Fruit fly (Drosophila melanogaster) whole organism, wandering third instar larva: ENCODE measurements around the gene Hrb27C.
A peak's percentile ranks its signal among the peaks of the same experiment; 100 is the strongest.

Source experiments
- Abd-B ChIP-seq: fragments of >200 bp; optimal IDR thresholded peaks from 2 replicates; lab custom pipeline; 2017; ENCODE audit warnings: missing biosample characterization, missing genetic modification characterization
- CG32264 ChIP-seq: fragments of 200-800 bp; sonication (Bioruptor generic); optimal IDR thresholded peaks from 2 replicates; lab custom pipeline; 2016; ENCODE audit warnings: missing biosample characterization, missing genetic modification characterization
- CG9705 ChIP-seq: fragments of 200-800 bp; sonication (Bioruptor generic); optimal IDR thresholded peaks from 2 replicates; lab custom pipeline; 2018; ENCODE audit warnings: missing biosample characterization, mild to moderate bottlenecking, missing genetic modification characterization
- CrebA ChIP-seq: fragments of 200-800 bp; sonication (Bioruptor generic); optimal IDR thresholded peaks from 2 replicates; lab custom pipeline; 2016; ENCODE audit warnings: missing biosample characterization, mild to moderate bottlenecking, missing genetic modification characterization, borderline replicate concordance
- Dfd ChIP-seq: fragments of >200 bp; optimal IDR thresholded peaks from 2 replicates; lab custom pipeline; 2017; ENCODE audit warnings: missing biosample characterization, missing genetic modification characterization
- Dif ChIP-seq: fragments of 200-275, 200-300 bp; sonication (Bioruptor generic); optimal IDR thresholded peaks from 2 replicates; lab custom pipeline; 2018; ENCODE audit warnings: missing biosample characterization, missing genetic modification characterization; ENCODE audit not compliant: partially characterized antibody
- GATAd ChIP-seq: sonication (Bioruptor generic); optimal IDR thresholded peaks from 2 replicates; lab custom pipeline; 2016; ENCODE audit warnings: missing biosample characterization, missing genetic modification characterization
- HLH106 ChIP-seq: fragments of 200-800 bp; optimal IDR thresholded peaks from 3 replicates; lab custom pipeline; 2019; ENCODE audit warnings: missing biosample characterization, mild to moderate bottlenecking, missing genetic modification characterization, moderate library complexity
- Hnf4 ChIP-seq: fragments of 200-800 bp; sonication (Bioruptor generic); optimal IDR thresholded peaks from 2 replicates; lab custom pipeline; 2016; ENCODE audit warnings: missing biosample characterization, mild to moderate bottlenecking, missing genetic modification characterization
- Hr78 ChIP-seq: fragments of >200 bp; optimal IDR thresholded peaks from 2 replicates; lab custom pipeline; 2017; ENCODE audit warnings: missing biosample characterization, missing genetic modification characterization
- Jra ChIP-seq: sonication (Bioruptor generic); optimal IDR thresholded peaks from 2 replicates; lab custom pipeline; 2016; ENCODE audit warnings: missing biosample characterization, missing genetic modification characterization
- Mio ChIP-seq: sonication (Bioruptor generic); optimal IDR thresholded peaks from 2 replicates; lab custom pipeline; 2016; ENCODE audit warnings: missing biosample characterization, missing genetic modification characterization
- Myc ChIP-seq: fragments of >200 bp; optimal IDR thresholded peaks from 2 replicates; lab custom pipeline; 2017
- N ChIP-seq: fragments of >200 bp; optimal IDR thresholded peaks from 2 replicates; lab custom pipeline; 2018; ENCODE audit warnings: missing biosample characterization, missing external identifiers, missing genetic modification characterization
- OdsH ChIP-seq: fragments of 200-800 bp; sonication (Bioruptor generic); optimal IDR thresholded peaks from 2 replicates; lab custom pipeline; 2016; ENCODE audit warnings: missing biosample characterization, mild to moderate bottlenecking, missing genetic modification characterization
- Rel ChIP-seq, 2 experiments: fragments of 200-800 bp; sonication (Bioruptor generic) in 1 of 2; optimal IDR thresholded peaks; 2 replicates in 1 of 2; 3 replicates in 1 of 2; lab custom pipeline; 2016 to 2019; ENCODE audit warnings: mild to moderate bottlenecking in 2 of 2, missing biosample characterization in 2 of 2, missing genetic modification characterization in 2 of 2, moderate library complexity in 1 of 2
- Sp1 ChIP-seq: fragments of 200-800 bp; sonication (Bioruptor generic); optimal IDR thresholded peaks from 3 replicates; lab custom pipeline; 2019; ENCODE audit warnings: missing biosample characterization, mild to moderate bottlenecking, missing genetic modification characterization, moderate library complexity
- brk ChIP-seq: fragments of 200-800 bp; sonication (Bioruptor generic); optimal IDR thresholded peaks from 2 replicates; lab custom pipeline; 2016; ENCODE audit warnings: missing biosample characterization, mild to moderate bottlenecking, missing genetic modification characterization
- dl ChIP-seq, 2 experiments: fragments of 175-275, 200-275 bp in 1 of 2; fragments of 200-275 bp in 1 of 2; sonication (Bioruptor generic); optimal IDR thresholded peaks; lab custom pipeline; 2018; ENCODE audit warnings: mild to moderate bottlenecking in 2 of 2, missing biosample characterization in 2 of 2, missing genetic modification characterization in 2 of 2, moderate library complexity in 2 of 2; ENCODE audit not compliant: partially characterized antibody in 2 of 2, insufficient read depth in 1 of 2
- dmrt93B ChIP-seq: fragments of 200-800 bp; sonication (Bioruptor generic); optimal IDR thresholded peaks from 2 replicates; lab custom pipeline; 2018; ENCODE audit warnings: missing biosample characterization, mild to moderate bottlenecking, missing genetic modification characterization
- dsf ChIP-seq: sonication (Bioruptor generic); optimal IDR thresholded peaks from 2 replicates; lab custom pipeline; 2016; ENCODE audit warnings: missing biosample characterization, missing genetic modification characterization, borderline replicate concordance
- ey ChIP-seq: fragments of 200-800 bp; sonication (Bioruptor generic); optimal IDR thresholded peaks from 2 replicates; lab custom pipeline; 2016; ENCODE audit warnings: missing biosample characterization, missing genetic modification characterization
- foxo ChIP-seq, 2 experiments: fragments of 200-800 bp; sonication (Bioruptor generic); optimal IDR thresholded peaks; 2 replicates in 1 of 2; 3 replicates in 1 of 2; lab custom pipeline; 2016 to 2017; ENCODE audit warnings: missing biosample characterization in 2 of 2, missing genetic modification characterization in 2 of 2
- fru ChIP-seq: fragments of 200-800 bp; sonication (Bioruptor generic); optimal IDR thresholded peaks from 3 replicates; lab custom pipeline; 2016; ENCODE audit warnings: missing biosample characterization, mild to moderate bottlenecking, missing genetic modification characterization
- h ChIP-seq: fragments of 200-800 bp; sonication (Bioruptor generic); optimal IDR thresholded peaks from 3 replicates; lab custom pipeline; 2016; ENCODE audit warnings: missing biosample characterization, mild to moderate bottlenecking, missing genetic modification characterization
- jim ChIP-seq: fragments of 175-275, 200-325 bp; sonication (Bioruptor generic); optimal IDR thresholded peaks from 2 replicates; lab custom pipeline; 2016; ENCODE audit warnings: missing biosample characterization, mild to moderate bottlenecking, missing genetic modification characterization
- pan ChIP-seq: fragments of >200 bp; optimal IDR thresholded peaks from 2 replicates; lab custom pipeline; 2017
- psq ChIP-seq: fragments of 200-800 bp; sonication (Bioruptor generic); optimal IDR thresholded peaks from 3 replicates; lab custom pipeline; 2017; ENCODE audit warnings: missing biosample characterization, mild to moderate bottlenecking, missing genetic modification characterization, moderate library complexity
- rgr ChIP-seq: fragments of 200-800 bp; sonication (Bioruptor generic); optimal IDR thresholded peaks from 3 replicates; lab custom pipeline; 2016; ENCODE audit warnings: missing biosample characterization, mild to moderate bottlenecking, missing genetic modification characterization
- sage ChIP-seq: fragments of 200-800 bp; sonication (Bioruptor generic); optimal IDR thresholded peaks from 2 replicates; lab custom pipeline; 2016; ENCODE audit warnings: missing biosample characterization, mild to moderate bottlenecking, missing genetic modification characterization
- sv ChIP-seq: fragments of 200-800 bp; sonication (Bioruptor generic); optimal IDR thresholded peaks from 3 replicates; lab custom pipeline; 2016; ENCODE audit warnings: missing biosample characterization, missing genetic modification characterization
- tai ChIP-seq: sonication (Bioruptor generic); optimal IDR thresholded peaks from 2 replicates; lab custom pipeline; 2016; ENCODE audit warnings: missing biosample characterization, missing genetic modification characterization
- usp ChIP-seq: fragments of >200 bp; optimal IDR thresholded peaks from 2 replicates; lab custom pipeline; 2017; ENCODE audit warnings: missing biosample characterization, missing genetic modification characterization
- woc ChIP-seq: sonication (Bioruptor generic); optimal IDR thresholded peaks from 2 replicates; lab custom pipeline; 2016; ENCODE audit warnings: missing biosample characterization, mild to moderate bottlenecking, missing genetic modification characterization

Gene Hrb27C

DNA sequence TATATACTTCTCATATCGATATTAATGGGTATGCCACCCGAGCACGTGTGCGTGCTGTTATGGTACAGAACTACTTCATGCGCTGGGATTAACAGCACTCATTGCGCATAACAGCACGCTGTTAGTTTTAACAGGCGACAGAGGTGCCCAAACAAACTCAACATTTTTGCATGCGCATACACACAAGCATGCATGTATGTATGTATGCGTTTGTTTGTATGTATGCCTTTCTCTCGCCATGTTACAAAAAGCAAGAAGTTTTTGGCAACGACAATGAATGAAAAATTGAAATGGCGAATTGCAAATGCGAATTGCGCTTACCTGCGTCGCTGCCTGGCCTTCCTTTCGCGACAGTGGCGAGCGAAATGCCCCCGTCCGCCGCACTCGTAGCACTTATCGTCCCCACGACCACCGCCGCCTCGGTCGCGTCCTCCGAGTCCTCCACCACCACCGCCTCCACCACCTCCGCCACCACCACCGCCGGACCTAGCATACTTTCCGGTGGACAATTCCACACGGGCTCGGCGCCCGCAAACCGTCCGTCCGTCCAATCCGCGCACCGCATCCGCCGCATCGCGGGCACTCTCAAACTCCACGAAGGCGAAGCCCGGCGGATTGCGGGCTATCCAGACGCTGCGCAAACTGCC lies 1.2 kb upstream of the Hrb27C start:
- no peak for TF ChIP-seq Rel (GFP tag; optimal IDR thresholded peaks at IDR 0.05; lab: Kevin White, UChicago)
- TF ChIP-seq Rel (tag; optimal IDR thresholded peaks at IDR 0.05; lab: Kevin White, UChicago), result no peak
- TF ChIP-seq pan, result no peak
- peak; percentile 11 for TF ChIP-seq Myc (lab: Kevin White, UChicago)
- TF ChIP-seq CG32264 (GFP tag; lab: Kevin White, UChicago), result no peak
- TF ChIP-seq HLH106 (tag; lab: Kevin White, UChicago), result no peak
- peak; percentile 72 for TF ChIP-seq woc (GFP tag; lab: Kevin White, UChicago)
- TF ChIP-seq Dfd, result no peak
- no peak for TF ChIP-seq sv (GFP tag; lab: Kevin White, UChicago)
- TF ChIP-seq fru (GFP tag; lab: Kevin White, UChicago), result no peak
- no peak for TF ChIP-seq usp (GFP tag; lab: Kevin White, UChicago)
- TF ChIP-seq Dif, result no peak
- no peak for TF ChIP-seq dl (GFP tag; optimal IDR thresholded peaks at IDR 0.05; lab: Kevin White, UChicago; ENCODE audit: insufficient read depth in 1 of 2, partially characterized antibody in 2 of 2)
- peak; percentile 4 for TF ChIP-seq OdsH (GFP tag; lab: Kevin White, UChicago)
- no peak for TF ChIP-seq dmrt93B (GFP tag; lab: Kevin White, UChicago)
- TF ChIP-seq Hr78 (GFP tag; lab: Kevin White, UChicago), result no peak

DNA sequence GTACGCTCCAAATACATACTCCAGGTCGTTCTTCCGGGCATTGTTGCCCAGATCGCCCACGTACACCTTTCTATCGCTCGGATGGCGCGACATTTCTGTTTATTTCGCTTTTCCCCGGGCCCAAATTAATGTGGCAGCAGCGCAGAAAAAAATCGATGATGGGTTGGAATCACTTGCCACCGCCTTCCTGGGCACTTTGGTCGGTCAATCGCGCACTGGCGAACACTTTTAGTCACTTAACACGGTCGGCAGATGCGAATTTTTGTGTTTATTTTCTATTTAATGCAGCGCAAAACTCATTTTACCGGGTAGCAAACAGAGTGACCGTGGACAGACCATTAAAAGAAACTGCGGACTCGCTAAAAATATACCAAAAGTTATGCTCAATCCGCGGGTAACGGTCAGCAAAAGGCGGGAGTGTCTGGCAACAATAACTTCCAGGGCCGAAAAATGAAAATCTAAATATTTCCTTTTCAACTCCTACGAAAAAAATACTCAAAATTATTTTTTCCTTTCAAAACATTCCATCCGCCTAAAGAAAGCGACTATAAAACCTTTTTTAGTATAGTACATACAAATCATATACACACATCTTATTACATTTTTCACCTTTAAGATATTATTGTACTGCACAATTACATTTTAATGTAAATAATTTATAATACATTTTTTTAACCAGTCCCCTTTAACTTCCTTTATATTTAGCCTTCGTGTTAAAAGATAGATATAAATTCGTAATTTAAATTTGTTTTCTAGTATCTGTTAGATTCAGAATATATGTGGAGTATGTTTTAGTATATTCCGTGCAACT lies 449 bp upstream of the Hrb27C start, which contains the start of gene x16:
x16 (minus strand) TSS at position 361 of the 811 bp plus-strand sequence.
- TF ChIP-seq rgr (GFP tag; lab: Kevin White, UChicago), result peak; percentile 9
- peak; percentile 14 for TF ChIP-seq Myc (lab: Kevin White, UChicago)
- no peak for TF ChIP-seq GATAd (GFP tag; lab: Kevin White, UChicago)
- TF ChIP-seq N (GFP tag; lab: Kevin White, UChicago), result no peak

DNA sequence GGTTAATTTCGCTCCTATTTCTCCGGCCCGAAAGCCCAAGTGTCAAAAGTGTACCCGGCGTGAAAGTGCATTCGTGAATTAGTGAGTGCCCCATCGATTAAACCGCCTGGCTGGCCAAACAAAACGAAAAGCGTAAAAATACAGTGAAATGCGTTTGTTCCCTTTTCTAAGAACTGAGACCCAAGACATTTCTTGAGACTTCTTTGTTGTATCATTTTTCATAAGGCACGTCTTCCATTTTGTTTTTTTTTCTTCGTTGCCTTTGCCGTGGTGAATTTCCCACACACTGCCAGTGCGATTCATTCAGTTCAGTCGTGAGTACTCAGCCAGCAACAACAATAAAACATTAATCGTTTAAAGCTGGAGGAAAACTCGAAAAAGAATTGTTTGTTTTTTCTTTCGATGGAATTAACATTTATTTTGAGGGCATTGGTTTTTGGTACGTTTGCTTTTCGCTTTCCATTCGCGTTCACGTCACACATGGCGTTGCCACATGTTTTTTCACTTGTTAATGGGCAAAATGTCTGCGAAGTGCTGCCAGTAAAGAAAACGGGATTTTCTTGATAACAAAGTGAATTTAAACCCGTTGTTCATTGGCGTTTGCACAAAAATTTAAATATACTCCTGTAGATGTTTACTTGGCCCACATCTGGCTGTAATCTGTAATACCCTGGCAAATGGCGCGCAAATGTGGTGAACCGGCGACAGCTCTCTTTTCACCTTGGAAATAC lies 1.0 kb downstream of the Hrb27C start:
- no peak for TF ChIP-seq foxo (GFP tag; optimal IDR thresholded peaks at IDR 0.05; lab: Kevin White, UChicago)
- no peak for TF ChIP-seq usp (GFP tag; lab: Kevin White, UChicago)
- no peak for TF ChIP-seq Abd-B
- peak; percentile 88 for TF ChIP-seq psq (GFP tag; lab: Kevin White, UChicago)
- no peak for TF ChIP-seq CG32264 (GFP tag; lab: Kevin White, UChicago)
- peak; percentile 29 for TF ChIP-seq fru (GFP tag; lab: Kevin White, UChicago)
- TF ChIP-seq pan, result no peak
- no peak for TF ChIP-seq OdsH (GFP tag; lab: Kevin White, UChicago)
- TF ChIP-seq Dif, result no peak
- peak; percentile 1 for TF ChIP-seq Myc (lab: Kevin White, UChicago)
- TF ChIP-seq Rel (GFP tag; optimal IDR thresholded peaks at IDR 0.05; lab: Kevin White, UChicago), result no peak
- TF ChIP-seq Rel (tag; optimal IDR thresholded peaks at IDR 0.05; lab: Kevin White, UChicago), result peak; percentile 66
- no peak for TF ChIP-seq Mio (GFP tag; lab: Kevin White, UChicago)
- peak; percentile 3 for TF ChIP-seq Sp1 (GFP tag; lab: Kevin White, UChicago)
- TF ChIP-seq h (GFP tag; lab: Kevin White, UChicago), result peak; percentile 30

DNA sequence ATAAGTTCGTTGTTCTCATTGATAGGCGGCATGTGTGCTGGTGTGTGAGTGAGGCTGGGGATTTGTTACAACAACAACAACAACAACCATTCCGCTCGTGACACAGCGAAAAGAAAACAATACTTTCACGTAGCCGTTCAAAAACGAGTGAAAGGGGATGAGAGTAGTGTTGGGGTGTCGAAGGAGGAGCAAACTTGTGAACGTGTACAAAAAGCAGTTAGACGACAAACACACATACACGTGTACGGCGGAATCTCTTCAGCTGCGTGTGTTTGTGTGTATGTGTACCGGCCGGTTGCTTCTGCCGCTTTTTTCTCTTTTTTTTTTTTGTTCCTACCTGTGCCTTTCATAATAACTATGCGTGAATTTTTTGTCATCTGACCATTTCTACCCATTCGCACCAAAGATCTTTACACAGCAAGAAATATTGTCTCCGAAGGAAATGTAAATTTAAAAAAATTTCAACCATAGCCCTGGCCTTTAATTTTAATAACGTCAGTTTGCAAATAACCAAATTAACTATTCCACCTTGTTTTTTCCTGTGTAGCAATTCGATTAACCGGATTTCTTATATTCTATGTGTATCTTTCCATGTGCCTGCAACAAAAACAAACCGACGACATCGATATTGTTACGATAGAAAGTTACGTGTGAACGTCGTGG lies 1.7 kb downstream of the Hrb27C start:
- TF ChIP-seq woc (GFP tag; lab: Kevin White, UChicago) (peak; percentile 60), OdsH (GFP tag; lab: Kevin White, UChicago) (peak; percentile 82), Jra (GFP tag; lab: Kevin White, UChicago) (peak; percentile 22), N (GFP tag; lab: Kevin White, UChicago) (no peak), Hr78 (GFP tag; lab: Kevin White, UChicago) (no peak), pan (no peak), dsf (GFP tag; lab: Kevin White, UChicago) (no peak), Hnf4 (GFP tag; lab: Kevin White, UChicago) (peak; percentile 83), Rel (GFP tag; optimal IDR thresholded peaks at IDR 0.05; lab: Kevin White, UChicago) (peak; percentile 11), Rel (tag; optimal IDR thresholded peaks at IDR 0.05; lab: Kevin White, UChicago) (no peak), ey (GFP tag; lab: Kevin White, UChicago) (peak; percentile 83), CG32264 (GFP tag; lab: Kevin White, UChicago) (peak; percentile 48), fru (GFP tag; lab: Kevin White, UChicago) (peak; percentile 77), CrebA (GFP tag; lab: Kevin White, UChicago) (no peak), Sp1 (GFP tag; lab: Kevin White, UChicago) (peak; percentile 54), sv (GFP tag; lab: Kevin White, UChicago) (peak; percentile 31), sage (peak; percentile 57), tai (GFP tag; lab: Kevin White, UChicago) (no peak), brk (GFP tag; lab: Kevin White, UChicago) (peak; percentile 76), h (GFP tag; lab: Kevin White, UChicago) (peak; percentile 86), Dfd (no peak), usp (GFP tag; lab: Kevin White, UChicago) (no peak), CG9705 (GFP tag; lab: Kevin White, UChicago) (no peak), GATAd (GFP tag; lab: Kevin White, UChicago) (no peak), rgr (GFP tag; lab: Kevin White, UChicago) (peak; percentile 83), dl (GFP tag; optimal IDR thresholded peaks at IDR 0.05; lab: Kevin White, UChicago; ENCODE audit: insufficient read depth in 1 of 2, partially characterized antibody in 2 of 2) (peak in 1 of 2 experiments; percentile 35), Myc (lab: Kevin White, UChicago) (no peak), Dif (peak; percentile 20), jim (GFP tag; lab: Kevin White, UChicago) (no peak)
